Worm (Caenorhabditis elegans): ENCODE data around the gene F56H9.8.

Gene F56H9.8

ce11 chrV:12601835-12602234 lies 42.8 kb upstream of the F56H9.8 start:
- TF ChIP-seq fkh-6 (tag; optimal IDR thresholded peaks at IDR 0.05) = no peak
- no peak for TF ChIP-seq pros-1 (tag; optimal IDR thresholded peaks at IDR 0.05)
- TF ChIP-seq mec-3 (tag; optimal IDR thresholded peaks at IDR 0.05; ENCODE audit: borderline replicate concordance) = no peak
- no peak for TF ChIP-seq ceh-48 (tag; optimal IDR thresholded peaks at IDR 0.05)
- TF ChIP-seq ceh-9 (tag; optimal IDR thresholded peaks at IDR 0.05) = no peak
- no peak for TF ChIP-seq hlh-30 (tag; optimal IDR thresholded peaks at IDR 0.05; ENCODE audit: insufficient read depth)
- TF ChIP-seq hlh-13 (GFP tag; optimal IDR thresholded peaks at IDR 0.05) = no peak
- TF ChIP-seq gmeb-2 (tag; optimal IDR thresholded peaks at IDR 0.05) = no peak
- TF ChIP-seq pax-1 (tag; optimal IDR thresholded peaks at IDR 0.05) = no peak
- TF ChIP-seq dmd-4 (tag; optimal IDR thresholded peaks at IDR 0.05; ENCODE audit: borderline replicate concordance) = no peak
- no peak for TF ChIP-seq ceh-6 (GFP tag; optimal IDR thresholded peaks at IDR 0.05)
- TF ChIP-seq elt-2 (tag; optimal IDR thresholded peaks at IDR 0.05) = no peak
- no peak for TF ChIP-seq ceh-18 (tag; optimal IDR thresholded peaks at IDR 0.05)
- no peak for TF ChIP-seq ttx-3 (tag; optimal IDR thresholded peaks at IDR 0.05)
- TF ChIP-seq T23F11.4 (GFP tag; optimal IDR thresholded peaks at IDR 0.05) = no peak
- no peak for TF ChIP-seq sox-4 (tag; optimal IDR thresholded peaks at IDR 0.05)

ce11 chrV:12607113-12607512 lies 37.5 kb upstream of the F56H9.8 start, which contains the start of gene erg-28:
erg-28 (plus strand) TSS chrV:12607413.
- TF ChIP-seq dmd-4 (tag; optimal IDR thresholded peaks at IDR 0.05; ENCODE audit: borderline replicate concordance) (no peak), ceh-19 (GFP tag; optimal IDR thresholded peaks at IDR 0.05) (no peak), nhr-232 (tag; optimal IDR thresholded peaks at IDR 0.05) (no peak), C08G9.2 (tag; optimal IDR thresholded peaks at IDR 0.05) (no peak), hlh-6 (tag; optimal IDR thresholded peaks at IDR 0.05) (no peak), ceh-2 (tag; optimal IDR thresholded peaks at IDR 0.05) (no peak), eyg-1 (tag; optimal IDR thresholded peaks at IDR 0.05) (no peak), unc-86 (tag; optimal IDR thresholded peaks at IDR 0.05) (no peak), odd-2 (tag; optimal IDR thresholded peaks at IDR 0.05) (no peak), npax-4 (tag; optimal IDR thresholded peaks at IDR 0.05) (no peak), K09A11.1 (tag; optimal IDR thresholded peaks at IDR 0.05; ENCODE audit: insufficient read depth) (no peak), unc-55 (GFP tag; optimal IDR thresholded peaks at IDR 0.05) (no peak), hlh-15 (tag; optimal IDR thresholded peaks at IDR 0.05) (no peak)

ce11 chrV:12608857-12609256 lies 35.7 kb upstream of the F56H9.8 start, which contains the start of gene ZC116.5:
ZC116.5 (minus strand) TSS chrV:12608957.
- TF ChIP-seq sox-2 (GFP tag; IDR thresholded peaks at IDR 0.05) = no peak

ce11 chrV:12609526-12609925 lies 35.1 kb upstream of the F56H9.8 start, which contains the start of gene ZC116.1:
ZC116.1 (plus strand) TSS chrV:12609826.
- no peak for TF ChIP-seq tbx-2 (tag; optimal IDR thresholded peaks at IDR 0.05)
- no peak for TF ChIP-seq ceh-6 (GFP tag; optimal IDR thresholded peaks at IDR 0.05)
- TF ChIP-seq syd-9 (tag; optimal IDR thresholded peaks at IDR 0.05) = no peak
- no peak for TF ChIP-seq fkh-6 (tag; optimal IDR thresholded peaks at IDR 0.05)
- no peak for TF ChIP-seq ceh-24 (tag; optimal IDR thresholded peaks at IDR 0.05)
- no peak for TF ChIP-seq ceh-34 (tag; optimal IDR thresholded peaks at IDR 0.05)
- TF ChIP-seq ama-1 (optimal IDR thresholded peaks at IDR 0.05) = no peak

ce11 chrV:12611029-12611428 lies 33.6 kb upstream of the F56H9.8 start, which contains the start of gene cubn-1:
cubn-1 (plus strand) TSS chrV:12611329.
- no peak for TF ChIP-seq hlh-6 (tag; optimal IDR thresholded peaks at IDR 0.05)
- TF ChIP-seq fax-1 (tag; optimal IDR thresholded peaks at IDR 0.05) = no peak
- no peak for TF ChIP-seq C38D4.7 (GFP tag; optimal IDR thresholded peaks at IDR 0.05)
- TF ChIP-seq dmd-4 (tag; optimal IDR thresholded peaks at IDR 0.05; ENCODE audit: borderline replicate concordance) = no peak
- no peak for TF ChIP-seq ref-2 (tag; optimal IDR thresholded peaks at IDR 0.05)
- TF ChIP-seq nhr-11 (tag; optimal IDR thresholded peaks at IDR 0.05) = no peak
- no peak for TF ChIP-seq nfya-1 (tag; optimal IDR thresholded peaks at IDR 0.05)
- TF ChIP-seq F13H6.1 (tag; optimal IDR thresholded peaks at IDR 0.05) = no peak
- TF ChIP-seq sdc-2 (tag; optimal IDR thresholded peaks at IDR 0.05) = no peak
- no peak for TF ChIP-seq eyg-1 (tag; optimal IDR thresholded peaks at IDR 0.05)
- TF ChIP-seq K02D7.2 (tag; optimal IDR thresholded peaks at IDR 0.05) = no peak
- no peak for TF ChIP-seq unc-3 (GFP tag; conservative IDR thresholded peaks at IDR 0.05)
- TF ChIP-seq unc-3 (tag; optimal IDR thresholded peaks at IDR 0.05) = no peak
- TF ChIP-seq unc-86 (tag; optimal IDR thresholded peaks at IDR 0.05) = no peak
- TF ChIP-seq madf-2 (tag; optimal IDR thresholded peaks at IDR 0.05) = no peak
- TF ChIP-seq ets-4 (tag; optimal IDR thresholded peaks at IDR 0.05) = no peak
- no peak for TF ChIP-seq pros-1 (tag; optimal IDR thresholded peaks at IDR 0.05)
